Worm (Caenorhabditis elegans) whole organism, L4/young adult: ENCODE measurements around the gene math-37.
"Not testable (repeated sequence)": the region's sequence is repeated elsewhere in the genome, so short reads cannot be mapped to it uniquely, and the experiment has no call there.

ENCODE experiments used
- W03F9.2 ChIP-seq: fragments of 150-350 bp; optimal IDR thresholded peaks from 2 replicates; lab custom pipeline; 2014; ENCODE audit warnings: missing biosample characterization, missing genetic modification characterization
- dao-5 ChIP-seq: sonication (generic microtip); optimal IDR thresholded peaks from 2 replicates; lab custom pipeline; 2016; ENCODE audit warnings: missing genotype, missing genetic modification characterization, moderate library complexity, missing compliant biosample characterization
- him-1 ChIP-seq: sonication (generic microtip); optimal IDR thresholded peaks from 2 replicates; lab custom pipeline; 2016; ENCODE audit warnings: missing genotype, missing genetic modification reagents, missing genetic modification characterization, missing compliant biosample characterization

math-37 gene

ce11 chrII:2122091-2122490, at the start of gene math-37:
Gene math-37 (minus strand): TSS chrII:2122191.
- TF ChIP-seq W03F9.2 (no peak), him-1 (tag; lab: Kevin White, UChicago) (no peak), dao-5 (no peak)

- TF ChIP-seq dao-5: no peak
- TF ChIP-seq W03F9.2: no peak
- no peak for TF ChIP-seq him-1 (tag; lab: Kevin White, UChicago)
These were observed 48.1 kb upstream of the math-37 start, which contains the start of gene C33C12.12 for ce11 chrII:2170085-2170484. Gene C33C12.12 (minus strand): TSS chrII:2170185.

ce11 chrII:2168374-2168773, 46.4 kb upstream of the math-37 start, which contains the start of gene fbxb-38:
Gene fbxb-38 (minus strand): TSS chrII:2168763.
- no peak for TF ChIP-seq dao-5
- no peak for TF ChIP-seq him-1 (tag; lab: Kevin White, UChicago)
- TF ChIP-seq W03F9.2: no peak

ce11 chrII:2166376-2166775, 44.4 kb upstream of the math-37 start, which contains the start of gene C33C12.4:
Gene C33C12.4 (minus strand): TSS chrII:2166476.
- TF ChIP-seq W03F9.2: no peak
- no peak for TF ChIP-seq dao-5
- TF ChIP-seq him-1 (tag; lab: Kevin White, UChicago): no peak

- TF ChIP-seq dao-5; W03F9.2; him-1 (tag; lab: Kevin White, UChicago): not testable (repeated sequence)
These were observed 41.4 kb upstream of the math-37 start, which contains the start of gene C33C12.11 for ce11 chrII:2163370-2163882. Gene C33C12.11 (minus strand): TSS chrII:2163832.

ce11 chrII:2153708-2154107, 31.7 kb upstream of the math-37 start, which contains the start of gene math-18:
Gene math-18 (plus strand): TSS chrII:2154008.
- not testable (repeated sequence) for TF ChIP-seq dao-5; W03F9.2; him-1 (tag; lab: Kevin White, UChicago)

- no peak for TF ChIP-seq W03F9.2
- no peak for TF ChIP-seq him-1 (tag; lab: Kevin White, UChicago)
- TF ChIP-seq dao-5: no peak
These were observed 30.5 kb upstream of the math-37 start for ce11 chrII:2152455-2152854.

ce11 chrII:2150485-2150985, 28.5 kb upstream of the math-37 start, which contains the start of the genes C40A11.7 and C40A11.8:
Gene C40A11.7 (minus strand): TSS chrII:2150585.
Gene C40A11.8 (minus strand): TSS chrII:2150935.
- TF ChIP-seq him-1 (tag; lab: Kevin White, UChicago) (no peak), dao-5 (no peak), W03F9.2 (no peak)

ce11 chrII:2146900-2147375, 24.9 kb upstream of the math-37 start, which contains the start of gene C40A11.2:
Gene C40A11.2 (plus strand): TSS chrII:2146950.
- TF ChIP-seq him-1 (tag; lab: Kevin White, UChicago) (no peak), dao-5 (no peak), W03F9.2 (no peak)

ce11 chrII:2145566-2145965, 23.6 kb upstream of the math-37 start, which contains the start of gene C40A11.6:
Gene C40A11.6 (minus strand): TSS chrII:2145666.
- TF ChIP-seq dao-5 (no peak), him-1 (tag; lab: Kevin White, UChicago) (no peak), W03F9.2 (no peak)

ce11 chrII:2140817-2141216, 18.8 kb upstream of the math-37 start, which contains the start of gene C40A11.3:
Gene C40A11.3 (plus strand): TSS chrII:2141117.
- no peak for TF ChIP-seq him-1 (tag; lab: Kevin White, UChicago)
- TF ChIP-seq dao-5: no peak
- TF ChIP-seq W03F9.2: no peak

- TF ChIP-seq him-1 (tag; lab: Kevin White, UChicago) (no peak), W03F9.2 (no peak), dao-5 (no peak)
These were observed 16.9 kb upstream of the math-37 start for ce11 chrII:2138901-2139300.

- TF ChIP-seq dao-5 (no peak), W03F9.2 (no peak), him-1 (tag; lab: Kevin White, UChicago) (no peak)
These were observed 15.2 kb upstream of the math-37 start, which contains the start of gene C40A11.4 for ce11 chrII:2137235-2137634. Gene C40A11.4 (plus strand): TSS chrII:2137422.

- TF ChIP-seq dao-5 (no peak), W03F9.2 (no peak), him-1 (tag; lab: Kevin White, UChicago) (no peak)
These were observed 13.6 kb upstream of the math-37 start, which contains the start of gene hpo-7 for ce11 chrII:2135604-2136003. Gene hpo-7 (minus strand): TSS chrII:2135704.

- TF ChIP-seq him-1 (tag; lab: Kevin White, UChicago): no peak
- TF ChIP-seq dao-5: no peak
- no peak for TF ChIP-seq W03F9.2
These were observed 8.8 kb upstream of the math-37 start, which contains the start of gene sdz-28 for ce11 chrII:2130770-2131169. Gene sdz-28 (plus strand): TSS chrII:2131070.
